Worm (Caenorhabditis elegans): ENCODE data around the gene metl-2.

Gene metl-2

DNA sequence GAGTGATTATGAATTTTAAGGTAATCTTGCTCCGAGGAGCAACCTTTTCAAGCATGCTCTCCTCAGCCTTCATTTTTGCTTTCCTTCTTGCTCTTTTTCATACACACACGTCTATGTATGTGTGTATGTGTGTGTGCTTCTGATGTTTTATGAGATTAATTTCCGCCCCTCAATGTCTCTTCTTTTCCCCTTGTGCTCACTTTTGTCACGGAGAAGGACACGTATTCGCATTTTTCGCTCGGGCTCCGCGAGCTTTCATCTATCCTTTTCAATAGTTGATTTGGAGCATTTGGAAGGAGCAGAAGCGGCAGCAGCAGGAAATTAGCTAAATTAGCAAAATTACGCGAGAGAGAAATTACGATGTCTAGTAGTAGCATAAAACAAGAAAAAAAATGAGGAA lies 29.4 kb upstream of the metl-2 start:
- TF ChIP-seq ztf-3 (GFP tag; optimal IDR thresholded peaks at IDR 0.05) (no peak), nfya-2 (GFP tag; IDR thresholded peaks at IDR 0.05) (no peak), F23B12.7 (tag; optimal IDR thresholded peaks at IDR 0.05; ENCODE audit: insufficient read depth) (no peak), D2030.7 (GFP tag; IDR thresholded peaks at IDR 0.05) (no peak), unc-62 (GFP tag; optimal IDR thresholded peaks at IDR 0.05) (no peak), let-607 (tag; optimal IDR thresholded peaks at IDR 0.05) (no peak), F49E8.2 (tag; optimal IDR thresholded peaks at IDR 0.05; ENCODE audit: insufficient read depth) (no peak), sptf-2 (GFP tag; optimal IDR thresholded peaks at IDR 0.05) (no peak), ztf-22 (GFP tag; optimal IDR thresholded peaks at IDR 0.05) (no peak), Y56A3A.18 (GFP tag; IDR thresholded peaks at IDR 0.05) (no peak), lin-26 (GFP tag; IDR thresholded peaks at IDR 0.05) (no peak), lin-54 (GFP tag; optimal IDR thresholded peaks at IDR 0.05) (no peak), B0336.3 (GFP tag; IDR thresholded peaks at IDR 0.05) (no peak), bed-2 (GFP tag; IDR thresholded peaks at IDR 0.05) (no peak), snpc-3.4 (tag; optimal IDR thresholded peaks at IDR 0.05) (no peak), cebp-1 (GFP tag; IDR thresholded peaks at IDR 0.05) (no peak), cebp-1 (tag; optimal IDR thresholded peaks at IDR 0.05) (no peak), madf-8 (GFP tag; conservative IDR thresholded peaks at IDR 0.05) (no peak)

ce11 chrII:14940980-14941379 lies 28.7 kb upstream of the metl-2 start:
- TF ChIP-seq hlh-12 (tag; optimal IDR thresholded peaks at IDR 0.05) (no peak), hlh-26 (GFP tag; conservative IDR thresholded peaks at IDR 0.05) (no peak), B0035.1 (tag; optimal IDR thresholded peaks at IDR 0.05) (no peak), Y95B8A.8 (GFP tag; IDR thresholded peaks at IDR 0.05) (no peak), B0261.1 (tag; optimal IDR thresholded peaks at IDR 0.05) (no peak), F57A8.1 (GFP tag; optimal IDR thresholded peaks at IDR 0.05) (no peak), ets-4 (GFP tag; optimal IDR thresholded peaks at IDR 0.05) (no peak), ceh-100 (GFP tag; IDR thresholded peaks at IDR 0.05) (no peak), pbrm-1 (GFP tag; IDR thresholded peaks at IDR 0.05) (no peak), mxl-1 (tag; optimal IDR thresholded peaks at IDR 0.05) (no peak), fkh-3 (tag; optimal IDR thresholded peaks at IDR 0.05) (no peak)

ce11 chrII:14945518-14945917 lies 24.2 kb upstream of the metl-2 start:
- TF ChIP-seq atf-7 (tag; optimal IDR thresholded peaks at IDR 0.05) (no peak), egrh-3 (GFP tag; IDR thresholded peaks at IDR 0.05) (no peak), ceh-100 (GFP tag; IDR thresholded peaks at IDR 0.05) (no peak), Y53F4B.3 (GFP tag; IDR thresholded peaks at IDR 0.05) (no peak), mcd-1 (GFP tag; IDR thresholded peaks at IDR 0.05) (no peak), snpc-4 (GFP tag; optimal IDR thresholded peaks at IDR 0.05) (peak; percentile 50), snpc-4 (tag; optimal IDR thresholded peaks at IDR 0.05) (peak; percentile 56 to 79 (median 68)), nhr-120 (GFP tag; IDR thresholded peaks at IDR 0.05) (no peak)

DNA sequence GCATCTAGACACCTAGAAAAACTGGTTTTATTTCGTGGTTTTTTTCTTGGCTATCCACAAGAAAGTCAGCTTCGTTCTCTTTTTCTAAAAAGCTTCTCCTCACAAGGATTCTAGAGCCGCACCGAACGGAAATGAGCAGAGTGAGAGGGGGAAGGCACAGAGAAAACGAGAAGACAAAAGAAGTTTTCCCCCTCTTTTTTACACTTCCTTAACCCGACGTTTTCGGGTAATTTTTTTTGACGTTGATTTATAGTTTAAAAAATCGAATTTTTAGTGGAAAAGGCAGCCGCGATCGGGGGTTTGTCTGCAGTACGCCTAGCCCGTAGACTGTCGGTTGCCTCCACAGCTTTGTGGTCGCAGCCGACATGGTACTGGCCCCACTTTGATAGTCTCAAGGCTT lies 23.2 kb upstream of the metl-2 start:
- 0 out of 2 replicates have a peak, but pooled peaks have one; percentile 20 for TF ChIP-seq zfh-2 (GFP tag; conservative IDR thresholded peaks at IDR 0.05)
- no peak for TF ChIP-seq nfyb-1 (GFP tag; IDR thresholded peaks at IDR 0.05)

Measured in whole organism, young adult.